Worm (Caenorhabditis elegans) whole organism, young adult: ENCODE measurements around the gene atf-4.

Experiments
- B0336.3 ChIP-seq: fragments of 200-800 bp; sonication (Bioruptor generic); IDR thresholded peaks from 2 replicates; pipeline ENCODE4 v1.3.6; 2022; ENCODE audit warnings: missing genetic modification characterization, missing compliant biosample characterization
- C06A6.2 ChIP-seq: fragments of 200-800 bp; sonication (Bioruptor generic); conservative IDR thresholded peaks from 2 replicates; pipeline ENCODE4 v1.3.6; 2022; ENCODE audit warnings: missing genetic modification characterization, missing compliant biosample characterization
- D2030.7 ChIP-seq: fragments of 200-800 bp; sonication (Bioruptor generic); IDR thresholded peaks from 2 replicates; pipeline ENCODE4 v1.3.6; 2022; ENCODE audit warnings: missing genetic modification reagents, missing genetic modification characterization, missing compliant biosample characterization
- F22D6.2 ChIP-seq: sonication (generic microtip); optimal IDR thresholded peaks from 2 replicates; lab custom pipeline; 2016; ENCODE audit warnings: mild to moderate bottlenecking, missing genetic modification characterization, missing compliant biosample characterization
- F37B4.10 ChIP-seq: fragments of 200-800 bp; sonication (Bioruptor generic); IDR thresholded peaks from 2 replicates; pipeline ENCODE4 v1.3.6; 2022; ENCODE audit warnings: missing genetic modification characterization, missing compliant biosample characterization
- Y95B8A.8 ChIP-seq: fragments of 200-800 bp; sonication (Bioruptor generic); IDR thresholded peaks from 2 replicates; pipeline ENCODE4 v1.3.6; 2022; ENCODE audit warnings: missing genetic modification reagents, missing genetic modification characterization, missing compliant biosample characterization
- ZK185.1 ChIP-seq: sonication (generic microtip); optimal IDR thresholded peaks from 2 replicates; lab custom pipeline; 2016; ENCODE audit warnings: mild to moderate bottlenecking, missing genetic modification characterization, missing compliant biosample characterization; ENCODE audit not compliant: poor library complexity, severe bottlenecking
- atf-7 ChIP-seq: sonication (generic microtip); optimal IDR thresholded peaks from 2 replicates; lab custom pipeline; 2017; ENCODE audit warnings: mild to moderate bottlenecking, missing genetic modification characterization, missing compliant biosample characterization
- bed-2 ChIP-seq: fragments of 200-800 bp; sonication (Bioruptor generic); IDR thresholded peaks from 2 replicates; pipeline ENCODE4 v1.3.6; 2022; ENCODE audit warnings: missing genetic modification reagents, missing genetic modification characterization, missing compliant biosample characterization
- cebp-1 ChIP-seq, 2 experiments: fragments of 200-800 bp in 1 of 2; sonication (Bioruptor generic) in 1 of 2; sonication (generic microtip) in 1 of 2; IDR thresholded peaks in 1 of 2; optimal IDR thresholded peaks in 1 of 2; 2 replicates each; pipeline versions ENCODE4 v1.3.6 to Lab custom; 2017 to 2022; ENCODE audit warnings: missing compliant biosample characterization in 2 of 2, missing genetic modification characterization in 2 of 2, mild to moderate bottlenecking in 1 of 2, missing genetic modification reagents in 1 of 2, moderate library complexity in 1 of 2
- ceh-27 ChIP-seq: fragments of 200-800 bp; sonication (Bioruptor generic); optimal IDR thresholded peaks from 2 replicates; lab custom pipeline; 2018; ENCODE audit warnings: mild to moderate bottlenecking, missing genetic modification characterization, moderate library complexity, missing compliant biosample characterization
- chd-7 ChIP-seq: sonication (generic microtip); optimal IDR thresholded peaks from 2 replicates; lab custom pipeline; 2016; ENCODE audit warnings: mild to moderate bottlenecking, missing genetic modification characterization, moderate library complexity, missing compliant biosample characterization
- die-1 ChIP-seq: sonication (generic microtip); optimal IDR thresholded peaks from 2 replicates; lab custom pipeline; 2016; ENCODE audit warnings: missing genotype, mild to moderate bottlenecking, missing genetic modification characterization, missing compliant biosample characterization
- dox-1 ChIP-seq: fragments of 200-800 bp; sonication (Bioruptor generic); IDR thresholded peaks from 2 replicates; pipeline ENCODE4 v1.3.6; 2022; ENCODE audit warnings: missing genetic modification reagents, missing genetic modification characterization, missing compliant biosample characterization
- egl-44 ChIP-seq: fragments of 200-800 bp; sonication (Bioruptor generic); IDR thresholded peaks from 2 replicates; pipeline ENCODE4 v1.3.6; 2022; ENCODE audit warnings: missing genetic modification reagents, missing genetic modification characterization, missing compliant biosample characterization
- egrh-3 ChIP-seq: fragments of 200-800 bp; sonication (Bioruptor generic); IDR thresholded peaks from 2 replicates; pipeline ENCODE4 v1.3.6; 2022; ENCODE audit warnings: missing genetic modification reagents, missing genetic modification characterization, missing compliant biosample characterization
- ets-4 ChIP-seq: fragments of 200-800 bp; sonication (Bioruptor generic); optimal IDR thresholded peaks from 2 replicates; lab custom pipeline; 2018; ENCODE audit warnings: mild to moderate bottlenecking, missing genetic modification characterization, missing compliant biosample characterization
- gei-17 ChIP-seq: fragments of 200-800 bp; sonication (Bioruptor generic); optimal IDR thresholded peaks from 2 replicates; lab custom pipeline; 2018; ENCODE audit warnings: mild to moderate bottlenecking, missing genetic modification characterization, missing compliant biosample characterization
- hmg-1.2 ChIP-seq: fragments of 200-800 bp; sonication (Bioruptor generic); IDR thresholded peaks from 2 replicates; pipeline ENCODE4 v1.3.6; 2022; ENCODE audit warnings: missing genetic modification reagents, missing genetic modification characterization, missing compliant biosample characterization
- hmg-20 ChIP-seq: fragments of 200-800 bp; sonication (Bioruptor generic); IDR thresholded peaks from 2 replicates; pipeline ENCODE4 v1.3.6; 2022; ENCODE audit warnings: missing genetic modification reagents, missing genetic modification characterization, missing compliant biosample characterization
- let-607 ChIP-seq, 2 experiments: fragments of 200-800 bp in 1 of 2; sonication (Bioruptor generic) in 1 of 2; sonication (generic microtip) in 1 of 2; optimal IDR thresholded peaks; 2 replicates each; lab custom pipeline; 2016 to 2018; ENCODE audit warnings: mild to moderate bottlenecking in 2 of 2, missing compliant biosample characterization in 2 of 2, missing genetic modification characterization in 2 of 2, moderate library complexity in 2 of 2, missing genotype in 1 of 2
- lin-26 ChIP-seq: fragments of 200-800 bp; sonication (Bioruptor generic); IDR thresholded peaks from 2 replicates; pipeline ENCODE4 v1.3.6; 2022; ENCODE audit warnings: missing genetic modification reagents, missing genetic modification characterization, missing compliant biosample characterization
- lin-40 ChIP-seq: sonication (generic microtip); optimal IDR thresholded peaks from 2 replicates; lab custom pipeline; 2016; ENCODE audit warnings: missing genetic modification characterization, mild to moderate bottlenecking, missing compliant biosample characterization, missing genotype, missing genetic modification reagents
- lir-1 ChIP-seq: fragments of 200-800 bp; sonication (Bioruptor generic); conservative IDR thresholded peaks from 2 replicates; pipeline ENCODE4 v1.3.6; 2022; ENCODE audit warnings: missing genetic modification reagents, missing genetic modification characterization, missing compliant biosample characterization
- madf-10 ChIP-seq: sonication (generic microtip); optimal IDR thresholded peaks from 2 replicates; lab custom pipeline; 2016; ENCODE audit warnings: mild to moderate bottlenecking, missing genetic modification characterization, missing compliant biosample characterization
- mcd-1 ChIP-seq: fragments of 200-800 bp; sonication (Bioruptor generic); IDR thresholded peaks from 2 replicates; pipeline ENCODE4 v1.3.6; 2022; ENCODE audit warnings: missing genetic modification reagents, missing genetic modification characterization, missing compliant biosample characterization
- nhr-80 ChIP-seq: sonication (generic microtip); optimal IDR thresholded peaks from 2 replicates; lab custom pipeline; 2016; ENCODE audit warnings: missing genetic modification characterization, missing compliant biosample characterization
- nhr-90 ChIP-seq: sonication (generic microtip); optimal IDR thresholded peaks from 2 replicates; lab custom pipeline; 2016; ENCODE audit warnings: missing genotype, mild to moderate bottlenecking, missing genetic modification characterization, missing compliant biosample characterization
- snpc-4 ChIP-seq, 5 experiments: fragments of 150-350 bp in 1 of 5; sonication (generic microtip) in 4 of 5; optimal IDR thresholded peaks; 2 replicates each; lab custom pipeline; 2014 to 2018; ENCODE audit warnings: missing genetic modification characterization in 5 of 5, missing biosample characterization in 3 of 5, antibody characterized with exemption in 2 of 5, mild to moderate bottlenecking in 2 of 5, missing compliant biosample characterization in 2 of 5, missing genotype in 2 of 5, moderate library complexity in 2 of 5, missing genetic modification reagents in 1 of 5
- somi-1 ChIP-seq: fragments of 200-800 bp; sonication (Bioruptor generic); optimal IDR thresholded peaks from 2 replicates; lab custom pipeline; 2018; ENCODE audit warnings: mild to moderate bottlenecking, missing genetic modification characterization, missing compliant biosample characterization
- tbp1 ChIP-seq: fragments of 200-800 bp; sonication (Bioruptor generic); optimal IDR thresholded peaks from 2 replicates; lab custom pipeline; 2018; ENCODE audit warnings: mild to moderate bottlenecking, missing genetic modification characterization, missing compliant biosample characterization
- tlf-1 ChIP-seq: fragments of 200-800 bp; sonication (Bioruptor generic); optimal IDR thresholded peaks from 2 replicates; lab custom pipeline; 2018; ENCODE audit warnings: mild to moderate bottlenecking, missing genetic modification characterization, missing compliant biosample characterization
- unc-62 ChIP-seq: fragments of 150-350 bp; optimal IDR thresholded peaks from 2 replicates; lab custom pipeline; 2014; ENCODE audit warnings: missing biosample characterization, missing genetic modification reagents, missing genetic modification characterization
- zfh-2 ChIP-seq: fragments of 200-800 bp; sonication (Bioruptor generic); conservative IDR thresholded peaks from 2 replicates; pipeline ENCODE4 v1.3.6; 2022; ENCODE audit warnings: missing genetic modification reagents, missing genetic modification characterization, missing compliant biosample characterization
- zim-3 ChIP-seq: sonication (generic microtip); optimal IDR thresholded peaks from 2 replicates; lab custom pipeline; 2017; ENCODE audit warnings: mild to moderate bottlenecking, missing genetic modification characterization, moderate library complexity, missing compliant biosample characterization
- ztf-22 ChIP-seq: fragments of 200-800 bp; sonication (Bioruptor generic); optimal IDR thresholded peaks from 2 replicates; lab custom pipeline; 2018; ENCODE audit warnings: mild to moderate bottlenecking, missing genetic modification characterization, moderate library complexity, missing compliant biosample characterization
- ztf-26 ChIP-seq: sonication (generic microtip); optimal IDR thresholded peaks from 2 replicates; lab custom pipeline; 2017; ENCODE audit warnings: missing genetic modification characterization, missing compliant biosample characterization
- ztf-28 ChIP-seq: fragments of 200-800 bp; sonication (Bioruptor generic); IDR thresholded peaks from 2 replicates; pipeline ENCODE4 v1.3.6; 2022; ENCODE audit warnings: missing genetic modification reagents, missing genetic modification characterization, missing compliant biosample characterization

atf-4 gene

DNA sequence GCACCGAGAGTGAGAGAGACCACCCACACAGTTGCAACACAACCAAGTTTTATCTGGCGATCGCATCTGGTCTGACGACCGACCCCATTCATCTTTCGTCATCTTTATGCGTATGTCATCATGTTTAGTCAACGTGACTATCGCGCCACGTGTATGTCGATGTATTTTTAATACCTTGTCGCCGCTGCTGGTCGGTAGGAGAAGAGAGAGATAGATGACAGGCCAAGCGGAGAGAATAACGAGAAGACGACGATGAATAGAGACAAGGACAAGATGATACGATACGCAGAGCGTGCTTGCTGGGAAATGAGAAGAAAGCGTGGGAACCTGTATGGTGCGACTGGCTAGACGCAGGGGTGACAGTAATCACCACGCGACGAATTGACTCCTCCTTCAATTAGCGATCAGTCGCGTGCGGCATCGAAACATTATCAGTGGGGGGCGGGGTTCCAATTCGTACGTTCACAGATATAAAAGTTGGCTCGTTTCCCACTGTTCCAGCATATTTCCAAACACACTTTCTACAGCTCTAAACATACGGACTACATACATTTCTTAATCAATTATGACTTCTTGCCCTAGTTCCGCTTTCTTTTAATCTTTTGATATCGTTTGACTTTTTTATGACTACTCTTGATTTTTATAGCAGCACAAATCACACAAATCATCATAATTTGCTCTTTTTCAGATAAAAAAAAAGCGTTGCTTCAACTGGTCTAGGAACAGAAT lies 20.1 kb downstream of the atf-4 start, which contains the start of gene tatn-1:
TSS of gene tatn-1 (plus strand) at position 689 of the 729 bp plus-strand sequence.
- TF ChIP-seq hmg-1.2 = peak; percentile 53; the same call in 1 of the 2 replicates
- TF ChIP-seq zim-3 = no peak
- TF ChIP-seq atf-7 (tag; lab: Kevin White, UChicago) = peak; percentile 94
- no peak for TF ChIP-seq bed-2
- TF ChIP-seq egl-44 (GFP tag; lab: Robert Waterston, UW) = peak; percentile 74; the same call in 1 of the 2 replicates
- 0 out of 2 replicates have a peak, but pooled peaks have one; percentile 36 for TF ChIP-seq dox-1 (GFP tag; lab: Robert Waterston, UW)
- TF ChIP-seq nhr-90 (tag; lab: Kevin White, UChicago) = peak; percentile 32
- TF ChIP-seq snpc-4 (GFP tag; optimal IDR thresholded peaks at IDR 0.05; lab: Kevin White, UChicago) = no peak
- TF ChIP-seq snpc-4 (tag; optimal IDR thresholded peaks at IDR 0.05; lab: Kevin White, UChicago) = peak in 2 of 4 experiments; percentile 37 to 62
- no peak for TF ChIP-seq ceh-27 (GFP tag; lab: Kevin White, UChicago)
- TF ChIP-seq let-607 (tag; optimal IDR thresholded peaks at IDR 0.05; lab: Kevin White, UChicago) = peak; percentile 61 to 90
- TF ChIP-seq chd-7 (tag; lab: Kevin White, UChicago) = peak; percentile 26
- 0 out of 2 replicates have a peak, but pooled peaks have one; percentile 19 for TF ChIP-seq egrh-3
- TF ChIP-seq tlf-1 (GFP tag; lab: Kevin White, UChicago) = peak; percentile 24
- 0 out of 2 replicates have a peak, but pooled peaks have one; percentile 66 for TF ChIP-seq F37B4.10 (GFP tag; lab: Robert Waterston, UW)
- peak; percentile 59 for TF ChIP-seq somi-1
- TF ChIP-seq tbp1 (GFP tag; lab: Kevin White, UChicago) = peak; percentile 42
- peak; percentile 51; the same call in 1 of the 2 replicates for TF ChIP-seq B0336.3 (GFP tag; lab: Robert Waterston, UW)
- TF ChIP-seq hmg-20 (GFP tag; lab: Robert Waterston, UW) = no peak
- 0 out of 2 replicates have a peak, but pooled peaks have one; percentile 9 for TF ChIP-seq lir-1 (GFP tag; lab: Robert Waterston, UW)
- no peak for TF ChIP-seq cebp-1 (GFP tag; IDR thresholded peaks at IDR 0.05; lab: Robert Waterston, UW)
- TF ChIP-seq cebp-1 (tag; optimal IDR thresholded peaks at IDR 0.05; lab: Kevin White, UChicago) = peak; percentile 79
- peak; percentile 86 for TF ChIP-seq ztf-26 (tag; lab: Kevin White, UChicago)
- peak; percentile 99 for TF ChIP-seq nhr-80 (tag; lab: Kevin White, UChicago)
- TF ChIP-seq mcd-1 (GFP tag; lab: Robert Waterston, UW) = peak; percentile 40; the same call in 1 of the 2 replicates
- TF ChIP-seq zfh-2 (GFP tag; lab: Robert Waterston, UW) = peak; percentile 70; the same call in 1 of the 2 replicates
- TF ChIP-seq lin-40 (tag; lab: Kevin White, UChicago) = peak; percentile 72
- TF ChIP-seq ztf-28 = no peak
- peak; percentile 46 for TF ChIP-seq die-1 (tag; lab: Kevin White, UChicago)
- no peak for TF ChIP-seq D2030.7 (GFP tag; lab: Robert Waterston, UW)
- TF ChIP-seq ets-4 (GFP tag; lab: Kevin White, UChicago) = peak; percentile 90
- TF ChIP-seq ZK185.1 (tag; lab: Kevin White, UChicago) = peak; percentile 25
- peak; percentile 51 for TF ChIP-seq F22D6.2 (tag; lab: Kevin White, UChicago)
- 0 out of 2 replicates have a peak, but pooled peaks have one; percentile 21 for TF ChIP-seq lin-26 (GFP tag; lab: Robert Waterston, UW)
- TF ChIP-seq Y95B8A.8 (GFP tag; lab: Robert Waterston, UW) = no peak
- TF ChIP-seq madf-10 = peak; percentile 60
- TF ChIP-seq ztf-22 (GFP tag; lab: Kevin White, UChicago) = no peak
- 0 out of 2 replicates have a peak, but pooled peaks have one; percentile 56 for TF ChIP-seq C06A6.2
- peak; percentile 84 for TF ChIP-seq unc-62 (GFP tag; lab: Kevin White, UChicago)
- TF ChIP-seq gei-17 = peak; percentile 18
